Worm (Caenorhabditis elegans) whole organism, L1 larva: ENCODE measurements around the gene T05H4.15.
A peak's percentile ranks its signal among the peaks of the same experiment; 100 is the strongest.

Experiments
- egl-13 ChIP-seq: sonication (generic microtip); optimal IDR thresholded peaks from 2 replicates; lab custom pipeline; 2016; ENCODE audit warnings: missing genotype, missing genetic modification reagents, missing genetic modification characterization, missing compliant biosample characterization
- elt-2 ChIP-seq: sonication (generic microtip); optimal IDR thresholded peaks from 2 replicates; lab custom pipeline; 2016; ENCODE audit warnings: missing genetic modification characterization, mild to moderate bottlenecking, inconsistent platforms, missing compliant biosample characterization, missing genetic modification reagents
- lin-35 ChIP-seq, 2 experiments: fragments of 150-350 bp; optimal IDR thresholded peaks; 2 replicates each; lab custom pipeline; 2014; ENCODE audit warnings: missing biosample characterization in 2 of 2, missing genetic modification characterization in 2 of 2, missing genetic modification reagents in 2 of 2
- nhr-11 ChIP-seq: fragments of 150-350 bp; optimal IDR thresholded peaks from 2 replicates; lab custom pipeline; 2014; ENCODE audit warnings: missing biosample characterization, missing genetic modification characterization
- nhr-237 ChIP-seq: fragments of 150-350 bp; optimal IDR thresholded peaks from 2 replicates; lab custom pipeline; 2014; ENCODE audit warnings: missing biosample characterization, missing genetic modification characterization
- nhr-28 ChIP-seq: fragments of 150-350 bp; optimal IDR thresholded peaks from 2 replicates; lab custom pipeline; 2014; ENCODE audit warnings: missing biosample characterization, missing genetic modification characterization
- nhr-77 ChIP-seq: fragments of 150-350 bp; optimal IDR thresholded peaks from 2 replicates; lab custom pipeline; 2014; ENCODE audit warnings: missing biosample characterization, missing genetic modification characterization
- unc-62 ChIP-seq: fragments of 150-350 bp; optimal IDR thresholded peaks from 2 replicates; lab custom pipeline; 2014; ENCODE audit warnings: missing biosample characterization, missing genetic modification reagents, missing genetic modification characterization
- zag-1 ChIP-seq: fragments of 150-350 bp; optimal IDR thresholded peaks from 2 replicates; lab custom pipeline; 2014; ENCODE audit warnings: missing biosample characterization, missing genetic modification characterization
- ztf-11 ChIP-seq, 2 experiments: sonication (generic microtip); optimal IDR thresholded peaks; 2 replicates each; lab custom pipeline; 2016 to 2017; ENCODE audit warnings: missing genetic modification characterization in 2 of 2, missing biosample characterization in 1 of 2, missing compliant biosample characterization in 1 of 2

ce11 chrV:6488849-6489248 is 47.3 kb upstream of the T05H4.15 start, which contains the start of gene lec-10:
- TF ChIP-seq zag-1 (no peak), lin-35 (GFP tag; optimal IDR thresholded peaks at IDR 0.05; lab: Kevin White, UChicago) (peak in 1 of 2 experiments; percentile 47), nhr-11 (no peak), nhr-237 (tag; lab: Kevin White, UChicago) (no peak), nhr-28 (tag; lab: Kevin White, UChicago) (no peak), ztf-11 (tag; optimal IDR thresholded peaks at IDR 0.05; lab: Kevin White, UChicago) (no peak), unc-62 (no peak), elt-2 (tag; lab: Kevin White, UChicago) (peak; percentile 87), egl-13 (no peak), nhr-77 (tag; lab: Kevin White, UChicago) (no peak)
